Worm (Caenorhabditis elegans) whole organism, L4/young adult: ENCODE data around the gene fbxa-95.

Experiments used
- W03F9.2 ChIP-seq: fragments of 150-350 bp; optimal IDR thresholded peaks from 2 replicates; lab custom pipeline; 2014; ENCODE audit warnings: missing biosample characterization, missing genetic modification characterization
- dao-5 ChIP-seq: sonication (generic microtip); optimal IDR thresholded peaks from 2 replicates; lab custom pipeline; 2016; ENCODE audit warnings: missing genotype, missing genetic modification characterization, moderate library complexity, missing compliant biosample characterization
- him-1 ChIP-seq: sonication (generic microtip); optimal IDR thresholded peaks from 2 replicates; lab custom pipeline; 2016; ENCODE audit warnings: missing genotype, missing genetic modification reagents, missing genetic modification characterization, missing compliant biosample characterization

DNA sequence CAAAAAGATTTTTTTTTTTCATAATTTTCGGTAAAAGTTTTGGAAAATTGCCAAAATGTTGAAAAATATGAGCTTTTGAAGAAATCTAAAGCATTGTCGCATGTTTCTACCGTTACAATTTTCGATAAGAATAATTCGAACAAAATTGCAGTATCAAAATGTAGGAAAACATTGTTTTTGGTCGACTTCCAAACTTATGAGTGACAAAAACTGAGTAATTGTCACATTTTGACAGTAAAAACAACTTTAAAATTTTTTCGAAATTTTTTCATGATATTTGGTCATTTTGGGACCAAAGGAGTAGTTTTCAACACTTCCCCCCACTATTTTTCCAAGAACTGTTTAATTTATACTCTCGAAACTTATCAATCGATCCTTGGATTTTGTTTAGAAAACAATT, 23.3 kb downstream of the fbxa-95 start, which contains the start of gene fbxa-139:
- TF ChIP-seq W03F9.2 (no peak), him-1 (no peak), dao-5 (tag; lab: Kevin White, UChicago) (no peak)
